Fruit fly (Drosophila melanogaster): ENCODE results near the gene Akap200.

Akap200 gene

DNA sequence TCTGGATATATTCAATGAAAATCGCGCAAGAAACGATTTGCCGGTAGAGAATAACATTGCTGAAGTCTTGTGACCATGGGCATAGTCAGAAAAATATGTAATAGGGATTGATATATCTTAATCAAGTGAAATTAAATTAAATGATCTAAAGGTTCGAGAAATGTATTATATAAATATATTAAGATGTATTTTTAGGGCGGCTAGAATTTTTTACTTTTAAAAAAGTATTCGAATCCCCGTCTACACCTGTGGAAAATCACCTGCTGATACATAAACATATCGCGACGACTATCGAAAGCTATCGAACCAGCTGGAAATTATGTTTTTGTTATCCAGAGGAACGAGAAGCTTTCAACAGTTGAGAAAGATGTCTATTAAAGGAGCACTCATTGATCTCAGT lies 38.8 kb upstream of the Akap200 start, which contains the start of the genes CG13390 and CG17294 (continued):
- TF ChIP-seq inv (GFP tag; IDR thresholded peaks at IDR 0.05; ENCODE audit: partially characterized antibody): peak; percentile 71; the same call in 1 of the 2 replicates
- peak; percentile 89 for TF ChIP-seq CG7745 (tag; optimal IDR thresholded peaks at IDR 0.05)
- TF ChIP-seq mld (GFP tag; IDR thresholded peaks at IDR 0.05; ENCODE audit: partially characterized antibody): no peak
- TF ChIP-seq CG3847 (GFP tag; IDR thresholded peaks at IDR 0.05): peak; percentile 100
- peak; percentile 94 for TF ChIP-seq CG10274 (GFP tag; optimal IDR thresholded peaks at IDR 0.05)
- TF ChIP-seq p53 (GFP tag; optimal IDR thresholded peaks at IDR 0.05): peak; percentile 23
- peak; percentile 99 for TF ChIP-seq CG3726 (GFP tag; IDR thresholded peaks at IDR 0.05)
- TF ChIP-seq trh (GFP tag; optimal IDR thresholded peaks at IDR 0.05): peak; percentile 98
- peak; percentile 99 for TF ChIP-seq B-H2 (GFP tag; optimal IDR thresholded peaks at IDR 0.05)
- TF ChIP-seq nau (GFP tag; optimal IDR thresholded peaks at IDR 0.05): peak; percentile 99
- TF ChIP-seq crp (GFP tag; optimal IDR thresholded peaks at IDR 0.05): peak; percentile 52 to 85
- TF ChIP-seq CG10979 (tag; optimal IDR thresholded peaks at IDR 0.05): peak; percentile 99
- TF ChIP-seq CG11723 (GFP tag; optimal IDR thresholded peaks at IDR 0.05): peak; percentile 99
- TF ChIP-seq pros (GFP tag; optimal IDR thresholded peaks at IDR 0.05): peak; percentile 89
- peak; percentile 90 for TF ChIP-seq CG15073 (GFP tag; optimal IDR thresholded peaks at IDR 0.05)
- peak; percentile 99 for TF ChIP-seq dmrt11E (tag; optimal IDR thresholded peaks at IDR 0.05)
- TF ChIP-seq CG34224 (GFP tag; IDR thresholded peaks at IDR 0.05; ENCODE audit: partially characterized antibody): peak; percentile 92
- no peak for TF ChIP-seq Trl (optimal IDR thresholded peaks at IDR 0.05)
- peak; percentile 92 for TF ChIP-seq Trl (GFP tag; optimal IDR thresholded peaks at IDR 0.05)
- TF ChIP-seq Dad (GFP tag; optimal IDR thresholded peaks at IDR 0.05): peak; percentile 91
- TF ChIP-seq Dek (tag; optimal IDR thresholded peaks at IDR 0.05): peak; percentile 100
- TF ChIP-seq bsh (GFP tag; optimal IDR thresholded peaks at IDR 0.05): peak; percentile 97 to 100
- no peak for TF ChIP-seq HLHmδ (GFP tag; optimal IDR thresholded peaks at IDR 0.05)
- TF ChIP-seq CG9215 (GFP tag; IDR thresholded peaks at IDR 0.05): peak; percentile 99
- TF ChIP-seq Bgb (GFP tag; IDR thresholded peaks at IDR 0.05; ENCODE audit: partially characterized antibody): peak; percentile 71
- peak; percentile 91 for TF ChIP-seq jumu (GFP tag; optimal IDR thresholded peaks at IDR 0.05)
- peak; percentile 99 for TF ChIP-seq MTF-1 (GFP tag; optimal IDR thresholded peaks at IDR 0.05; ENCODE audit: borderline replicate concordance)
- peak; percentile 89 for TF ChIP-seq tx (GFP tag; optimal IDR thresholded peaks at IDR 0.05)
- TF ChIP-seq CG12391 (tag; optimal IDR thresholded peaks at IDR 0.05): peak; percentile 100
- TF ChIP-seq Usf (GFP tag; optimal IDR thresholded peaks at IDR 0.05): peak; percentile 98
- peak; percentile 100 for TF ChIP-seq sisA (GFP tag; IDR thresholded peaks at IDR 0.05)
- TF ChIP-seq CG5245 (GFP tag; optimal IDR thresholded peaks at IDR 0.05): peak; percentile 98
- TF ChIP-seq CG3838 (GFP tag; optimal IDR thresholded peaks at IDR 0.05): peak; percentile 96
- TF ChIP-seq CG11504 (tag; optimal IDR thresholded peaks at IDR 0.05): peak; percentile 98
- peak; percentile 99 for TF ChIP-seq CG7556 (GFP tag; optimal IDR thresholded peaks at IDR 0.05)
- TF ChIP-seq CG11085 (GFP tag; IDR thresholded peaks at IDR 0.05): peak; percentile 100
- peak; percentile 97 for TF ChIP-seq D19B (GFP tag; optimal IDR thresholded peaks at IDR 0.05)
- TF ChIP-seq NFAT (GFP tag; IDR thresholded peaks at IDR 0.05): peak; percentile 100
- TF ChIP-seq Mad (GFP tag; optimal IDR thresholded peaks at IDR 0.05): peak; percentile 96
- TF ChIP-seq CG12769 (tag; optimal IDR thresholded peaks at IDR 0.05): peak; percentile 99
- TF ChIP-seq CG15011 (GFP tag; optimal IDR thresholded peaks at IDR 0.05): peak; percentile 99
- peak; percentile 82 for TF ChIP-seq her (GFP tag; optimal IDR thresholded peaks at IDR 0.05)
- TF ChIP-seq CG7987 (GFP tag; optimal IDR thresholded peaks at IDR 0.05): peak; percentile 98
- peak; percentile 98 for TF ChIP-seq sd (tag; optimal IDR thresholded peaks at IDR 0.05)
- peak; percentile 92 for TF ChIP-seq Hey (tag; optimal IDR thresholded peaks at IDR 0.05)
- peak; percentile 58 for TF ChIP-seq CG7963 (GFP tag; IDR thresholded peaks at IDR 0.05; ENCODE audit: partially characterized antibody)
- TF ChIP-seq CG16813 (GFP tag; IDR thresholded peaks at IDR 0.05; ENCODE audit: partially characterized antibody): peak; percentile 68
- TF ChIP-seq ash1 (GFP tag; optimal IDR thresholded peaks at IDR 0.05): peak; percentile 98
- TF ChIP-seq CG8478 (optimal IDR thresholded peaks at IDR 0.05): no peak
- TF ChIP-seq Hand (GFP tag; optimal IDR thresholded peaks at IDR 0.05): peak; percentile 99

All from whole organism, embryonic.